Worm (Caenorhabditis elegans): ENCODE measurements around the gene math-24.

ce11 chrII:1949119-1949518 is 49.1 kb downstream of the math-24 start:
- TF ChIP-seq him-1 (tag; optimal IDR thresholded peaks at IDR 0.05) (no peak), dao-5 (tag; optimal IDR thresholded peaks at IDR 0.05) (no peak), W03F9.2 (tag; optimal IDR thresholded peaks at IDR 0.05) (no peak)

Data from whole organism, L4/young adult.